Fruit fly (Drosophila melanogaster) whole organism, embryonic: ENCODE data around the gene CG10584.
A peak's percentile ranks its signal among the peaks of the same experiment; 100 is the strongest.

Experiments used
- Adf1 ChIP-seq: fragments of 200-800 bp; sonication (Bioruptor generic); IDR thresholded peaks from 2 replicates; pipeline ENCODE4 v1.3.6; 2022; ENCODE audit warnings: missing biosample characterization, missing genetic modification characterization
- CG12391 ChIP-seq: fragments of 200-800 bp; sonication (Bioruptor generic); optimal IDR thresholded peaks from 3 replicates; lab custom pipeline; 2018; ENCODE audit warnings: missing biosample characterization, mild to moderate bottlenecking, missing genetic modification characterization, moderate library complexity
- CG12942 ChIP-seq: fragments of 200-800 bp; sonication (Bioruptor generic); optimal IDR thresholded peaks from 3 replicates; lab custom pipeline; 2016; ENCODE audit warnings: missing biosample characterization, missing genetic modification characterization
- CG14050 ChIP-seq: fragments of 200-800 bp; sonication (Bioruptor generic); IDR thresholded peaks from 3 replicates; pipeline ENCODE4 v1.3.6; 2022; ENCODE audit warnings: missing biosample characterization, missing genetic modification characterization
- CG14441 ChIP-seq: fragments of 200-800 bp; sonication (Bioruptor generic); IDR thresholded peaks from 2 replicates; pipeline ENCODE4 v1.3.6; 2022; ENCODE audit warnings: missing biosample characterization, missing genetic modification characterization
- CG1602 ChIP-seq: fragments of 200-800 bp; sonication (Bioruptor generic); optimal IDR thresholded peaks from 3 replicates; lab custom pipeline; 2016; ENCODE audit warnings: missing biosample characterization, missing genetic modification characterization
- CG16813 ChIP-seq: fragments of 200-800 bp; sonication (Bioruptor generic); IDR thresholded peaks from 3 replicates; pipeline ENCODE4 v1.3.6; 2022; ENCODE audit warnings: missing biosample characterization, missing genetic modification characterization; ENCODE audit not compliant: partially characterized antibody
- CG16815 ChIP-seq: fragments of 200-800 bp; sonication (Bioruptor generic); optimal IDR thresholded peaks from 3 replicates; lab custom pipeline; 2017; ENCODE audit warnings: missing biosample characterization, mild to moderate bottlenecking, missing genetic modification characterization
- CG17186 ChIP-seq: fragments of 200-800 bp; sonication (Bioruptor generic); optimal IDR thresholded peaks from 3 replicates; lab custom pipeline; 2017; ENCODE audit warnings: missing biosample characterization, missing genetic modification reagents, missing genetic modification characterization
- CG17361 ChIP-seq: fragments of 200-800 bp; sonication (Bioruptor generic); IDR thresholded peaks from 3 replicates; pipeline ENCODE4 v1.3.6; 2022; ENCODE audit warnings: missing biosample characterization, missing genetic modification characterization
- CG2678 ChIP-seq: fragments of 200-800 bp; sonication (Bioruptor generic); optimal IDR thresholded peaks from 3 replicates; lab custom pipeline; 2019; ENCODE audit warnings: missing biosample characterization, mild to moderate bottlenecking, missing genetic modification characterization, moderate library complexity
- CG30431 ChIP-seq: fragments of 200-800 bp; sonication (Bioruptor generic); optimal IDR thresholded peaks from 2 replicates; lab custom pipeline; 2017; ENCODE audit warnings: missing biosample characterization, missing genetic modification characterization
- CG32532 ChIP-seq: fragments of 200-800 bp; sonication (Bioruptor generic); IDR thresholded peaks from 2 replicates; pipeline ENCODE4 v1.3.6; 2022; ENCODE audit warnings: missing biosample characterization, missing genetic modification characterization
- CG32772 ChIP-seq: fragments of 200-800 bp; sonication (Bioruptor generic); IDR thresholded peaks from 2 replicates; pipeline ENCODE4 v1.3.6; 2022; ENCODE audit warnings: missing biosample characterization, missing genetic modification characterization
- CG33213 ChIP-seq: fragments of 200-800 bp; sonication (Bioruptor generic); optimal IDR thresholded peaks from 3 replicates; lab custom pipeline; 2016; ENCODE audit warnings: missing biosample characterization, missing genetic modification characterization
- CG6254 ChIP-seq: fragments of 200-800 bp; sonication (Bioruptor generic); optimal IDR thresholded peaks from 3 replicates; lab custom pipeline; 2017; ENCODE audit warnings: mild to moderate bottlenecking, missing biosample characterization, missing genetic modification reagents, missing genetic modification characterization
- CG8290 ChIP-seq, 3 experiments: fragments of 200-800 bp; sonication (Bioruptor generic); optimal IDR thresholded peaks; 2 replicates each; lab custom pipeline; 2016 to 2019; ENCODE audit warnings: missing biosample characterization in 3 of 3, missing genetic modification characterization in 3 of 3, mild to moderate bottlenecking in 2 of 3, moderate library complexity in 1 of 3
- CG8359 ChIP-seq: fragments of 200-800 bp; sonication (Bioruptor generic); optimal IDR thresholded peaks from 2 replicates; lab custom pipeline; 2017; ENCODE audit warnings: missing biosample characterization, mild to moderate bottlenecking, missing genetic modification characterization, borderline replicate concordance
- CG8388 ChIP-seq: fragments of 200-800 bp; sonication (Bioruptor generic); optimal IDR thresholded peaks from 2 replicates; lab custom pipeline; 2019; ENCODE audit warnings: missing biosample characterization, mild to moderate bottlenecking, missing genetic modification characterization, moderate library complexity
- CG9609 ChIP-seq: fragments of 200-800 bp; sonication (Bioruptor generic); optimal IDR thresholded peaks from 3 replicates; lab custom pipeline; 2016; ENCODE audit warnings: missing biosample characterization, missing genetic modification characterization
- CG9727 ChIP-seq: fragments of 200-800 bp; sonication (Bioruptor generic); optimal IDR thresholded peaks from 3 replicates; lab custom pipeline; 2017; ENCODE audit warnings: missing biosample characterization, mild to moderate bottlenecking, missing genetic modification characterization
- CkIIα-i1 ChIP-seq: fragments of 200-800 bp; sonication (Bioruptor generic); IDR thresholded peaks from 2 replicates; pipeline ENCODE4 v1.3.6; 2022; ENCODE audit warnings: missing biosample characterization, missing genetic modification characterization
- Doc3 ChIP-seq: fragments of 200-800 bp; sonication (Bioruptor generic); IDR thresholded peaks from 3 replicates; pipeline ENCODE4 v1.3.6; 2022; ENCODE audit warnings: missing biosample characterization, missing genetic modification characterization; ENCODE audit not compliant: partially characterized antibody
- Dref ChIP-seq: fragments of 200-800 bp; sonication (Bioruptor generic); IDR thresholded peaks from 2 replicates; pipeline ENCODE4 v1.3.6; 2022; ENCODE audit warnings: missing biosample characterization, missing genetic modification characterization
- Ets97D ChIP-seq: fragments of 200-800 bp; sonication (Bioruptor generic); optimal IDR thresholded peaks from 3 replicates; lab custom pipeline; 2016; ENCODE audit warnings: missing biosample characterization, missing genetic modification characterization
- Hey ChIP-seq: fragments of 200-800 bp; sonication (Bioruptor generic); optimal IDR thresholded peaks from 3 replicates; lab custom pipeline; 2018; ENCODE audit warnings: missing biosample characterization, mild to moderate bottlenecking, missing genetic modification characterization
- MTF-1 ChIP-seq: fragments of 200-800 bp; sonication (Bioruptor generic); optimal IDR thresholded peaks from 2 replicates; lab custom pipeline; 2018; ENCODE audit warnings: missing biosample characterization, mild to moderate bottlenecking, missing genetic modification characterization, borderline replicate concordance
- Ravus ChIP-seq: fragments of 200-800 bp; sonication (Bioruptor generic); IDR thresholded peaks from 2 replicates; pipeline ENCODE4 v1.3.6; 2022; ENCODE audit warnings: missing biosample characterization, missing genetic modification characterization
- YL-1 ChIP-seq: fragments of 200-800 bp; sonication (Bioruptor generic); optimal IDR thresholded peaks from 3 replicates; lab custom pipeline; 2017; ENCODE audit warnings: missing biosample characterization, mild to moderate bottlenecking, missing genetic modification characterization
- amos ChIP-seq: fragments of 200-800 bp; sonication (Bioruptor generic); IDR thresholded peaks from 2 replicates; pipeline ENCODE4 v1.3.6; 2022; ENCODE audit warnings: missing biosample characterization, missing genetic modification characterization; ENCODE audit not compliant: partially characterized antibody
- ato ChIP-seq: fragments of 200-800 bp; sonication (Bioruptor generic); IDR thresholded peaks from 2 replicates; pipeline ENCODE4 v1.3.6; 2022; ENCODE audit warnings: missing biosample characterization, missing genetic modification characterization; ENCODE audit not compliant: partially characterized antibody
- cad ChIP-seq: fragments of >200 bp; optimal IDR thresholded peaks from 2 replicates; lab custom pipeline; 2017; ENCODE audit warnings: missing biosample characterization, missing genetic modification characterization
- chm ChIP-seq: fragments of 200-800 bp; sonication (Bioruptor generic); IDR thresholded peaks from 2 replicates; pipeline ENCODE4 v1.3.6; 2022; ENCODE audit warnings: missing biosample characterization, missing genetic modification characterization
- cwo ChIP-seq: fragments of 200-800 bp; sonication (Bioruptor generic); optimal IDR thresholded peaks from 3 replicates; lab custom pipeline; 2017; ENCODE audit warnings: missing biosample characterization, missing genetic modification characterization, mild to moderate bottlenecking, moderate library complexity, missing genetic modification reagents
- danr ChIP-seq: fragments of 200-800 bp; sonication (Bioruptor generic); IDR thresholded peaks from 2 replicates; pipeline ENCODE4 v1.3.6; 2022; ENCODE audit warnings: missing biosample characterization, missing genetic modification characterization
- fd64A ChIP-seq: fragments of 200-800 bp; sonication (Bioruptor generic); optimal IDR thresholded peaks from 3 replicates; lab custom pipeline; 2018; ENCODE audit warnings: missing biosample characterization, mild to moderate bottlenecking, missing genetic modification characterization
- ken ChIP-seq: fragments of 200-800 bp; sonication (Bioruptor generic); IDR thresholded peaks from 3 replicates; pipeline ENCODE4 v1.3.6; 2022; ENCODE audit warnings: missing biosample characterization, missing genetic modification characterization
- luna ChIP-seq: fragments of 200-800 bp; sonication (Bioruptor generic); optimal IDR thresholded peaks from 2 replicates; lab custom pipeline; 2016; ENCODE audit warnings: missing biosample characterization, missing genetic modification characterization
- nerfin-2 ChIP-seq: fragments of 200-800 bp; sonication (Bioruptor generic); IDR thresholded peaks from 2 replicates; pipeline ENCODE4 v1.3.6; 2022; ENCODE audit warnings: missing biosample characterization, missing genetic modification characterization; ENCODE audit not compliant: partially characterized antibody
- otp ChIP-seq: fragments of 200-800 bp; sonication (Bioruptor generic); IDR thresholded peaks from 3 replicates; pipeline ENCODE4, ENCODE4 v1.3.6; 2022; ENCODE audit warnings: missing biosample characterization, missing genetic modification characterization
- pfk ChIP-seq: fragments of 200-800 bp; sonication (Bioruptor generic); optimal IDR thresholded peaks from 2 replicates; lab custom pipeline; 2018; ENCODE audit warnings: missing biosample characterization, mild to moderate bottlenecking, missing genetic modification characterization, moderate library complexity
- pnt ChIP-seq: fragments of 200-800 bp; sonication (Bioruptor generic); optimal IDR thresholded peaks from 3 replicates; lab custom pipeline; 2016; ENCODE audit warnings: missing biosample characterization, missing genetic modification characterization
- pzg ChIP-seq: fragments of 200-800 bp; sonication (Bioruptor generic); optimal IDR thresholded peaks from 3 replicates; lab custom pipeline; 2018; ENCODE audit warnings: missing biosample characterization, mild to moderate bottlenecking, missing genetic modification characterization, moderate library complexity
- salm ChIP-seq: fragments of 200-800 bp; sonication (Bioruptor generic); optimal IDR thresholded peaks from 2 replicates; lab custom pipeline; 2018; ENCODE audit warnings: missing biosample characterization, mild to moderate bottlenecking, missing genetic modification characterization
- shn ChIP-seq: fragments of 200-800 bp; sonication (Bioruptor generic); optimal IDR thresholded peaks from 3 replicates; lab custom pipeline; 2016; ENCODE audit warnings: missing biosample characterization, missing genetic modification characterization
- sug ChIP-seq: fragments of 200-800 bp; optimal IDR thresholded peaks from 2 replicates; lab custom pipeline; 2019; ENCODE audit warnings: missing biosample characterization, mild to moderate bottlenecking, missing genetic modification characterization, moderate library complexity
- tll ChIP-seq, 2 experiments: fragments of 200-800 bp in 1 of 2; fragments of >200 bp in 1 of 2; sonication (Bioruptor generic) in 1 of 2; optimal IDR thresholded peaks; 2 replicates each; lab custom pipeline; 2017 to 2019; ENCODE audit warnings: missing biosample characterization in 2 of 2, missing genetic modification characterization in 2 of 2, mild to moderate bottlenecking in 1 of 2, moderate library complexity in 1 of 2
- wor ChIP-seq: fragments of 200-800 bp; sonication (Bioruptor generic); IDR thresholded peaks from 2 replicates; pipeline ENCODE4 v1.3.6; 2022; ENCODE audit warnings: missing biosample characterization, missing genetic modification characterization

Gene CG10584

DNA sequence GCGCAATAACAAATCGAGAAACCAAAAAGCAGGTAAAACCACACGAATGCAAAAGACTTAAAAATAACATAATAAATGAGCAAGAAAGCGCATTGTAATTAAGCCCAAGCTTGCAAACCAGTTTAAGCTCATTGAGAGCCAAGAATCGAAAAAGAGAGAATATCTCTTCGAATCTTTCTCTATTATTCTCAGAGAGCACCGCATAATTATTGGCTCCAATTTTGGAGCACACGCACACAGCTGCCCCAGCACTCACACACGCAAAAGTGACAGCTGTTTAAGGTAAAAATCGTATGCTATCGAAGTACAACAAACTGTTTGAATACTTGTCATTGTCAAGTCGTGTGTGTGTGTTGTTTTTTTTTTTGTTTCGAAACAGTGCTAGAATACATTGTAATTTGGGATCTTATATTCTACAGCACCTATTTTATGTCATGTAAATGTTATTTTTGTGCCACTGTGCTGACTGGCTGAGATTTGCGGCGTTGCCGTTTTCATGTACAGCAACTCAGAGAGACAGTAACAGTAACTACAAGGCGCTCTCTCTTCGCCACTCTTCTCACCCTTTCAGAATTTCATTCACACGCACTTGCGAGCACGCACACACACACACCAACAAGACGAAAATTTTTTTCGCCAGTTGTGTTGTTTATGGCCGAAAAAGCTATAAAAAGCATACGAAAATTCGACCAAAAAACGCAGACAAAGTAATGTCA is 21.6 kb downstream of the CG10584 start (continued):
- TF ChIP-seq fd64A (GFP tag; lab: Kevin White, UChicago) (peak; percentile 22), cwo (GFP tag; lab: Kevin White, UChicago) (peak; percentile 71), CG17361 (GFP tag; lab: Robert Waterston, UW) (peak; percentile 61; the same call in 1 of the 3 replicates), Adf1 (GFP tag; lab: Robert Waterston, UW) (peak; percentile 62), ken (GFP tag; lab: Robert Waterston, UW) (peak; percentile 55; the same call in 1 of the 3 replicates), CG14050 (GFP tag; lab: Robert Waterston, UW) (0 out of 3 replicates have a peak, but pooled peaks have one; percentile 49), pnt (GFP tag; lab: Kevin White, UChicago) (peak; percentile 5), YL-1 (GFP tag; lab: Kevin White, UChicago) (no peak), CG12942 (GFP tag; lab: Kevin White, UChicago) (peak; percentile 21), ato (GFP tag; lab: Robert Waterston, UW) (no peak), CG30431 (GFP tag; lab: Kevin White, UChicago) (no peak), CG17186 (no peak), CG14441 (peak; percentile 79), CG8290 (GFP tag; optimal IDR thresholded peaks at IDR 0.05; lab: Kevin White, UChicago) (no peak), CG8290 (tag; optimal IDR thresholded peaks at IDR 0.05; lab: Kevin White, UChicago) (peak in 1 of 2 experiments; percentile 15), Ets97D (no peak), CG9609 (peak; percentile 33), pzg (GFP tag; lab: Kevin White, UChicago) (no peak), CG8388 (GFP tag; lab: Kevin White, UChicago) (peak; percentile 51), CG6254 (no peak), tll (GFP tag; optimal IDR thresholded peaks at IDR 0.05; lab: Kevin White, UChicago) (no peak), nerfin-2 (no peak; the same call in 1 of the 2 replicates), salm (tag; lab: Kevin White, UChicago) (no peak), CG16815 (GFP tag; lab: Kevin White, UChicago) (no peak), CG2678 (tag; lab: Kevin White, UChicago) (peak; percentile 41), CkIIα-i1 (GFP tag; lab: Robert Waterston, UW) (no peak), Hey (tag; lab: Kevin White, UChicago) (no peak), pfk (GFP tag; lab: Kevin White, UChicago) (no peak), CG32772 (GFP tag; lab: Robert Waterston, UW) (peak; percentile 51; the same call in 1 of the 2 replicates), CG1602 (no peak), wor (GFP tag; lab: Robert Waterston, UW) (no peak; the same call in 1 of the 2 replicates), Doc3 (GFP tag; lab: Robert Waterston, UW) (no peak), CG8359 (GFP tag; lab: Kevin White, UChicago) (no peak), shn (GFP tag; lab: Kevin White, UChicago) (no peak), CG16813 (no peak), CG33213 (GFP tag; lab: Kevin White, UChicago) (peak; percentile 20), CG32532 (peak; percentile 72), sug (peak; percentile 19), otp (GFP tag; lab: Robert Waterston, UW) (peak; percentile 68; the same call in 2 of the 3 replicates), chm (GFP tag; lab: Robert Waterston, UW) (no peak), danr (GFP tag; lab: Robert Waterston, UW) (0 out of 2 replicates have a peak, but pooled peaks have one; percentile 36), CG12391 (tag; lab: Kevin White, UChicago) (peak; percentile 48), cad (no peak), CG9727 (GFP tag; lab: Kevin White, UChicago) (peak; percentile 60), MTF-1 (GFP tag; lab: Kevin White, UChicago) (no peak), amos (GFP tag; lab: Robert Waterston, UW) (no peak), Ravus (no peak), Dref (GFP tag; lab: Robert Waterston, UW) (no peak), luna (no peak)
